Worm (Caenorhabditis elegans) whole organism, L2 larva: ENCODE results near the gene chil-21.

Source experiments
- C34F6.9 ChIP-seq: fragments of 150-350 bp; optimal IDR thresholded peaks from 2 replicates; lab custom pipeline; 2014; ENCODE audit warnings: missing biosample characterization, missing genetic modification characterization
- R02D3.7 ChIP-seq: fragments of 150-350 bp; optimal IDR thresholded peaks from 2 replicates; lab custom pipeline; 2014; ENCODE audit warnings: missing biosample characterization, missing genetic modification characterization
- ZK546.5 ChIP-seq: sonication (generic microtip); optimal IDR thresholded peaks from 2 replicates; lab custom pipeline; 2017; ENCODE audit warnings: missing biosample characterization, missing genetic modification characterization
- alr-1 ChIP-seq: fragments of 150-350 bp; optimal IDR thresholded peaks from 2 replicates; lab custom pipeline; 2014; ENCODE audit warnings: missing biosample characterization, missing genetic modification characterization
- blmp-1 ChIP-seq: sonication (generic microtip); optimal IDR thresholded peaks from 2 replicates; lab custom pipeline; 2017; ENCODE audit warnings: missing genetic modification characterization, mild to moderate bottlenecking, missing compliant biosample characterization, antibody characterized with exemption, moderate library complexity; ENCODE audit not compliant: insufficient read depth
- ceh-82 ChIP-seq: fragments of 150-350 bp; optimal IDR thresholded peaks from 2 replicates; lab custom pipeline; 2014; ENCODE audit warnings: missing biosample characterization, missing genetic modification characterization
- crh-2 ChIP-seq: sonication (generic microtip); optimal IDR thresholded peaks from 2 replicates; lab custom pipeline; 2017; ENCODE audit warnings: missing biosample characterization, missing genetic modification characterization
- fos-1 ChIP-seq: fragments of 150-350 bp; optimal IDR thresholded peaks from 2 replicates; lab custom pipeline; 2014; ENCODE audit warnings: missing biosample characterization, missing genetic modification characterization
- gmeb-1 ChIP-seq: fragments of 150-350 bp; optimal IDR thresholded peaks from 2 replicates; lab custom pipeline; 2014; ENCODE audit warnings: missing biosample characterization, missing genetic modification characterization
- lin-11 ChIP-seq: fragments of 150-350 bp; sonication (generic microtip); optimal IDR thresholded peaks from 2 replicates; lab custom pipeline; 2014; ENCODE audit warnings: missing biosample characterization, missing genetic modification characterization, inconsistent platforms, mixed read lengths
- lin-13 ChIP-seq: fragments of 150-350 bp; optimal IDR thresholded peaks from 2 replicates; lab custom pipeline; 2014; ENCODE audit warnings: missing biosample characterization, missing genetic modification reagents, missing genetic modification characterization
- mbf-1 ChIP-seq: sonication (generic microtip); optimal IDR thresholded peaks from 2 replicates; lab custom pipeline; 2017; ENCODE audit warnings: missing biosample characterization, missing genetic modification characterization
- mdl-1 ChIP-seq, 2 experiments: fragments of 150-350 bp in 1 of 2; sonication (generic microtip) in 1 of 2; optimal IDR thresholded peaks; 2 replicates each; lab custom pipeline; 2017; ENCODE audit warnings: missing biosample characterization in 2 of 2, missing genetic modification characterization in 2 of 2
- nhr-10 ChIP-seq: sonication (generic microtip); optimal IDR thresholded peaks from 2 replicates; lab custom pipeline; 2017; ENCODE audit warnings: missing biosample characterization, missing genetic modification characterization
- nhr-11 ChIP-seq: fragments of 150-350 bp; optimal IDR thresholded peaks from 2 replicates; lab custom pipeline; 2014; ENCODE audit warnings: missing biosample characterization, missing genetic modification characterization
- nhr-129 ChIP-seq: fragments of 150-350 bp; optimal IDR thresholded peaks from 2 replicates; lab custom pipeline; 2014; ENCODE audit warnings: missing biosample characterization, missing genetic modification characterization
- nhr-6 ChIP-seq: fragments of 150-350 bp; optimal IDR thresholded peaks from 2 replicates; lab custom pipeline; 2014; ENCODE audit warnings: missing biosample characterization, missing genetic modification characterization
- sma-3 ChIP-seq: sonication (generic microtip); optimal IDR thresholded peaks from 2 replicates; lab custom pipeline; 2016; ENCODE audit warnings: missing genetic modification reagents, missing genetic modification characterization, missing compliant biosample characterization
- sma-9 ChIP-seq, 2 experiments: fragments of 150-350 bp in 1 of 2; sonication (generic microtip) in 1 of 2; optimal IDR thresholded peaks; 2 replicates each; lab custom pipeline; 2014 to 2016; ENCODE audit warnings: missing genetic modification characterization in 2 of 2, mild to moderate bottlenecking in 1 of 2, missing biosample characterization in 1 of 2, missing compliant biosample characterization in 1 of 2, missing genetic modification reagents in 1 of 2, moderate library complexity in 1 of 2
- unc-55 ChIP-seq: fragments of 150-350 bp; sonication (generic microtip); optimal IDR thresholded peaks from 3 replicates; lab custom pipeline; 2014; ENCODE audit warnings: missing biosample characterization, missing genetic modification reagents, missing genetic modification characterization
- unc-62 ChIP-seq: fragments of 150-350 bp; optimal IDR thresholded peaks from 2 replicates; lab custom pipeline; 2014; ENCODE audit warnings: missing biosample characterization, missing genetic modification reagents, missing genetic modification characterization
- ztf-11 ChIP-seq: sonication (generic microtip); optimal IDR thresholded peaks from 2 replicates; lab custom pipeline; 2017; ENCODE audit warnings: missing biosample characterization, missing genetic modification characterization
- ztf-4 ChIP-seq: fragments of 150-350 bp; optimal IDR thresholded peaks from 2 replicates; lab custom pipeline; 2014; ENCODE audit warnings: missing biosample characterization, missing genetic modification characterization

The chil-21 gene

ce11 chrII:9416381-9417276 is 45.2 kb downstream of the chil-21 start, which contains the start of the genes gss-1 and chch-3 (continued):
- TF ChIP-seq crh-2 (tag; lab: Kevin White, UChicago): peak; percentile 58
- TF ChIP-seq unc-55 (GFP tag; lab: Kevin White, UChicago): peak; percentile 75
- no peak for TF ChIP-seq nhr-11 (tag; lab: Kevin White, UChicago)
- no peak for TF ChIP-seq R02D3.7
- no peak for TF ChIP-seq ZK546.5
- TF ChIP-seq nhr-10 (tag; lab: Kevin White, UChicago): no peak
- TF ChIP-seq alr-1: no peak
- TF ChIP-seq blmp-1 (tag; lab: Kevin White, UChicago): no peak
- peak; percentile 65 for TF ChIP-seq sma-9 (GFP tag; optimal IDR thresholded peaks at IDR 0.05; lab: Kevin White, UChicago)
- TF ChIP-seq sma-9 (tag; optimal IDR thresholded peaks at IDR 0.05; lab: Kevin White, UChicago): no peak
- TF ChIP-seq nhr-6 (tag; lab: Kevin White, UChicago): no peak
- TF ChIP-seq mdl-1 (tag; optimal IDR thresholded peaks at IDR 0.05; lab: Kevin White, UChicago): no peak
- TF ChIP-seq mbf-1: no peak

ce11 chrII:9412086-9412608 is 49.6 kb downstream of the chil-21 start, which contains the start of gene arrd-3:
Gene arrd-3, plus strand, starts transcription at chrII:9412558.
- peak; percentile 18 for TF ChIP-seq sma-9 (GFP tag; optimal IDR thresholded peaks at IDR 0.05; lab: Kevin White, UChicago)
- TF ChIP-seq sma-9 (tag; optimal IDR thresholded peaks at IDR 0.05; lab: Kevin White, UChicago): no peak
- no peak for TF ChIP-seq ztf-4 (tag; lab: Kevin White, UChicago)
- TF ChIP-seq gmeb-1 (tag; lab: Kevin White, UChicago): peak; percentile 7
- no peak for TF ChIP-seq unc-62 (GFP tag; lab: Kevin White, UChicago)
- no peak for TF ChIP-seq lin-11 (tag; lab: Kevin White, UChicago)
- no peak for TF ChIP-seq lin-13
- peak; percentile 94 for TF ChIP-seq fos-1 (tag; lab: Kevin White, UChicago)
- TF ChIP-seq ceh-82 (tag; lab: Kevin White, UChicago): no peak
- TF ChIP-seq, all 48 proteins: peak for 3

ce11 chrII:9411497-9411896 is 50.3 kb downstream of the chil-21 start, which contains the start of gene M176.9:
Gene M176.9, minus strand, starts transcription at chrII:9411597.
- TF ChIP-seq C34F6.9 (tag; lab: Kevin White, UChicago) (no peak), sma-3 (GFP tag; lab: Kevin White, UChicago) (no peak), ztf-11 (no peak), nhr-129 (tag; lab: Kevin White, UChicago) (no peak), ztf-4 (tag; lab: Kevin White, UChicago) (no peak)
